Worm (Caenorhabditis elegans) whole organism, mixed stage, embryonic: ENCODE data around the gene nhr-22.

Source experiments
- M03D4.4 ChIP-seq: sonication (generic microtip); optimal IDR thresholded peaks from 2 replicates; lab custom pipeline; 2017; ENCODE audit warnings: mild to moderate bottlenecking, missing genetic modification characterization, missing compliant biosample characterization
- bed-3 ChIP-seq: fragments of 200-800 bp; sonication (Bioruptor generic); optimal IDR thresholded peaks from 3 replicates; lab custom pipeline; 2018; ENCODE audit warnings: mild to moderate bottlenecking, missing genetic modification characterization, moderate library complexity, missing compliant biosample characterization
- blmp-1 ChIP-seq: fragments of 150-350 bp; optimal IDR thresholded peaks from 2 replicates; lab custom pipeline; 2014; ENCODE audit warnings: missing biosample characterization, missing genetic modification characterization
- ceh-39 ChIP-seq: fragments of 150-350 bp; optimal IDR thresholded peaks from 2 replicates; lab custom pipeline; 2014; ENCODE audit warnings: missing biosample characterization, missing genetic modification characterization
- ceh-43 ChIP-seq: fragments of 200-800 bp; sonication (Bioruptor generic); optimal IDR thresholded peaks from 2 replicates; lab custom pipeline; 2018; ENCODE audit warnings: mild to moderate bottlenecking, missing genetic modification characterization, moderate library complexity, missing compliant biosample characterization
- ceh-83 ChIP-seq: fragments of 200-800 bp; sonication (Bioruptor generic); optimal IDR thresholded peaks from 2 replicates; lab custom pipeline; 2018; ENCODE audit warnings: mild to moderate bottlenecking, missing genetic modification characterization, missing compliant biosample characterization
- ces-1 ChIP-seq: fragments of 150-350 bp; optimal IDR thresholded peaks from 2 replicates; lab custom pipeline; 2014; ENCODE audit warnings: missing biosample characterization, missing genetic modification reagents, missing genetic modification characterization
- cnd-1 ChIP-seq: fragments of 200-800 bp; sonication (Bioruptor generic); optimal IDR thresholded peaks from 2 replicates; lab custom pipeline; 2018; ENCODE audit warnings: mild to moderate bottlenecking, missing genetic modification characterization, missing compliant biosample characterization
- drap-1 ChIP-seq: fragments of 200-800 bp; sonication (Bioruptor generic); optimal IDR thresholded peaks from 3 replicates; lab custom pipeline; 2018; ENCODE audit warnings: mild to moderate bottlenecking, missing genetic modification characterization, missing compliant biosample characterization
- elt-1 ChIP-seq: sonication (generic microtip); optimal IDR thresholded peaks from 2 replicates; lab custom pipeline; 2017; ENCODE audit warnings: missing genetic modification characterization, mild to moderate bottlenecking, missing compliant biosample characterization, antibody characterized with exemption, moderate library complexity, borderline replicate concordance; ENCODE audit not compliant: insufficient read depth
- elt-3 ChIP-seq: fragments of 150-350 bp; optimal IDR thresholded peaks from 2 replicates; lab custom pipeline; 2014; ENCODE audit warnings: missing biosample characterization, missing genetic modification characterization
- flh-1 ChIP-seq: fragments of 200-800 bp; sonication (Bioruptor generic); optimal IDR thresholded peaks from 2 replicates; lab custom pipeline; 2018; ENCODE audit warnings: mild to moderate bottlenecking, missing genetic modification characterization, moderate library complexity, missing compliant biosample characterization
- ham-2 ChIP-seq: fragments of 200-800 bp; sonication (Bioruptor generic); optimal IDR thresholded peaks from 2 replicates; lab custom pipeline; 2018; ENCODE audit warnings: mild to moderate bottlenecking, missing genetic modification characterization, missing compliant biosample characterization
- hlh-1 ChIP-seq: fragments of 150-350 bp; optimal IDR thresholded peaks from 2 replicates; lab custom pipeline; 2014; ENCODE audit warnings: missing biosample characterization, missing genetic modification reagents, missing genetic modification characterization
- lin-13 ChIP-seq: fragments of 150-350 bp; optimal IDR thresholded peaks from 2 replicates; lab custom pipeline; 2014; ENCODE audit warnings: missing biosample characterization, missing genetic modification characterization
- lin-32 ChIP-seq: fragments of 200-800 bp; sonication (Bioruptor generic); optimal IDR thresholded peaks from 2 replicates; lab custom pipeline; 2018; ENCODE audit warnings: mild to moderate bottlenecking, missing genetic modification characterization, missing compliant biosample characterization
- lsy-2 ChIP-seq: fragments of 150-350 bp; optimal IDR thresholded peaks from 2 replicates; lab custom pipeline; 2014; ENCODE audit warnings: missing biosample characterization, missing genetic modification characterization
- mab-5 ChIP-seq: fragments of 150-350 bp; optimal IDR thresholded peaks from 2 replicates; lab custom pipeline; 2014; ENCODE audit warnings: missing biosample characterization, missing genetic modification characterization
- mep-1 ChIP-seq: fragments of 150-350 bp; optimal IDR thresholded peaks from 2 replicates; lab custom pipeline; 2017; ENCODE audit warnings: missing biosample characterization, missing genetic modification reagents, missing genetic modification characterization, inconsistent platforms
- mls-2 ChIP-seq: sonication (generic microtip); optimal IDR thresholded peaks from 2 replicates; lab custom pipeline; 2016; ENCODE audit warnings: mild to moderate bottlenecking, missing genetic modification characterization, moderate library complexity, missing compliant biosample characterization
- nhr-12 ChIP-seq: fragments of 150-350 bp; optimal IDR thresholded peaks from 2 replicates; lab custom pipeline; 2014; ENCODE audit warnings: missing biosample characterization, missing genetic modification characterization
- nhr-2 ChIP-seq: fragments of 150-350 bp; optimal IDR thresholded peaks from 2 replicates; lab custom pipeline; 2014; ENCODE audit warnings: missing biosample characterization, missing genetic modification characterization
- nhr-237 ChIP-seq: fragments of 150-350 bp; optimal IDR thresholded peaks from 2 replicates; lab custom pipeline; 2014; ENCODE audit warnings: missing biosample characterization, missing genetic modification characterization
- nhr-28 ChIP-seq: fragments of 150-350 bp; optimal IDR thresholded peaks from 2 replicates; lab custom pipeline; 2014; ENCODE audit warnings: missing biosample characterization, missing genetic modification characterization
- nhr-76 ChIP-seq: sonication (generic microtip); optimal IDR thresholded peaks from 2 replicates; lab custom pipeline; 2017; ENCODE audit warnings: missing biosample characterization, missing genetic modification characterization
- pha-4 ChIP-seq: fragments of 150-350 bp; optimal IDR thresholded peaks from 2 replicates; lab custom pipeline; 2018; ENCODE audit warnings: missing biosample characterization, missing genetic modification reagents, missing genetic modification characterization
- sem-2 ChIP-seq: fragments of 200-800 bp; sonication (Bioruptor generic); optimal IDR thresholded peaks from 2 replicates; lab custom pipeline; 2018; ENCODE audit warnings: mild to moderate bottlenecking, missing genetic modification characterization, missing compliant biosample characterization
- snpc-4 ChIP-seq: fragments of 150-350 bp; optimal IDR thresholded peaks from 2 replicates; lab custom pipeline; 2014; ENCODE audit warnings: missing biosample characterization, missing genetic modification characterization
- sptf-1 ChIP-seq: sonication (generic microtip); optimal IDR thresholded peaks from 2 replicates; lab custom pipeline; 2017; ENCODE audit warnings: mild to moderate bottlenecking, missing genetic modification characterization, moderate library complexity, missing compliant biosample characterization
- tbx-8 ChIP-seq: fragments of 200-800 bp; sonication (Bioruptor generic); optimal IDR thresholded peaks from 2 replicates; lab custom pipeline; 2018; ENCODE audit warnings: mild to moderate bottlenecking, missing genetic modification characterization, moderate library complexity, missing compliant biosample characterization
- unc-120 ChIP-seq: sonication (generic microtip); optimal IDR thresholded peaks from 2 replicates; lab custom pipeline; 2017; ENCODE audit warnings: missing genetic modification characterization, missing compliant biosample characterization; ENCODE audit not compliant: poor library complexity, severe bottlenecking
- unc-39 ChIP-seq: fragments of 150-350 bp; optimal IDR thresholded peaks from 2 replicates; lab custom pipeline; 2014; ENCODE audit warnings: missing biosample characterization, missing genetic modification characterization
- unc-62 ChIP-seq: fragments of 150-350 bp; optimal IDR thresholded peaks from 2 replicates; lab custom pipeline; 2014; ENCODE audit warnings: missing biosample characterization, missing genetic modification reagents, missing genetic modification characterization
- zip-8 ChIP-seq: fragments of 150-350 bp; optimal IDR thresholded peaks from 2 replicates; lab custom pipeline; 2014; ENCODE audit warnings: missing biosample characterization, missing genetic modification characterization
- ztf-11 ChIP-seq: fragments of 150-350 bp; optimal IDR thresholded peaks from 2 replicates; lab custom pipeline; 2014; ENCODE audit warnings: missing biosample characterization, missing genetic modification characterization

nhr-22 gene

ce11 chrII:6411660-6412451 lies 37.7 kb downstream of the nhr-22 start:
- TF ChIP-seq nhr-2 (tag; lab: Kevin White, UChicago) (peak; percentile 93), ceh-43 (GFP tag; lab: Kevin White, UChicago) (peak; percentile 76), ceh-39 (tag; lab: Kevin White, UChicago) (no peak), nhr-12 (tag; lab: Kevin White, UChicago) (no peak), ztf-11 (no peak), elt-3 (no peak), unc-120 (tag; lab: Kevin White, UChicago) (no peak), cnd-1 (peak; percentile 90), M03D4.4 (no peak), bed-3 (GFP tag; lab: Kevin White, UChicago) (no peak), ces-1 (GFP tag; lab: Kevin White, UChicago) (peak; percentile 79), elt-1 (tag; lab: Kevin White, UChicago) (no peak), drap-1 (GFP tag; lab: Kevin White, UChicago) (no peak), nhr-76 (tag; lab: Kevin White, UChicago) (no peak), mls-2 (tag; lab: Kevin White, UChicago) (peak; percentile 77), snpc-4 (tag; lab: Kevin White, UChicago) (no peak), tbx-8 (no peak), sem-2 (GFP tag; lab: Kevin White, UChicago) (no peak), pha-4 (tag; lab: Kevin White, UChicago) (no peak), sptf-1 (tag; lab: Kevin White, UChicago) (peak; percentile 57), ham-2 (peak; percentile 66), mab-5 (tag; lab: Kevin White, UChicago) (no peak), flh-1 (GFP tag; lab: Kevin White, UChicago) (no peak), hlh-1 (no peak), unc-39 (no peak), lsy-2 (no peak), lin-13 (tag; lab: Kevin White, UChicago) (no peak), unc-62 (GFP tag; lab: Kevin White, UChicago) (peak; percentile 57), mep-1 (tag; lab: Kevin White, UChicago) (no peak), ceh-83 (GFP tag; lab: Kevin White, UChicago) (no peak), zip-8 (tag; lab: Kevin White, UChicago) (no peak), lin-32 (GFP tag; lab: Kevin White, UChicago) (peak; percentile 51), nhr-237 (no peak), blmp-1 (tag; lab: Kevin White, UChicago) (no peak), nhr-28 (tag; lab: Kevin White, UChicago) (no peak)

ce11 chrII:6410181-6410580 lies 39.4 kb downstream of the nhr-22 start, which contains the start of gene T25D10.4:
T25D10.4 (minus strand) TSS chrII:6410281.
- TF ChIP-seq M03D4.4 (no peak), unc-39 (no peak), nhr-2 (tag; lab: Kevin White, UChicago) (no peak), nhr-237 (no peak), ceh-39 (tag; lab: Kevin White, UChicago) (no peak), elt-1 (tag; lab: Kevin White, UChicago) (no peak), sptf-1 (tag; lab: Kevin White, UChicago) (no peak), elt-3 (no peak), ceh-43 (GFP tag; lab: Kevin White, UChicago) (no peak)

- TF ChIP-seq mls-2 (tag; lab: Kevin White, UChicago) = peak; percentile 44
- peak; percentile 36 for TF ChIP-seq cnd-1
- TF ChIP-seq drap-1 (GFP tag; lab: Kevin White, UChicago) = no peak
- peak; percentile 69 for TF ChIP-seq elt-1 (tag; lab: Kevin White, UChicago)
- peak; percentile 9 for TF ChIP-seq nhr-2 (tag; lab: Kevin White, UChicago)
- peak; percentile 90 for TF ChIP-seq ham-2
- TF ChIP-seq zip-8 (tag; lab: Kevin White, UChicago) = peak; percentile 65
- peak; percentile 31 for TF ChIP-seq mep-1 (tag; lab: Kevin White, UChicago)
- peak; percentile 31 for TF ChIP-seq lin-32 (GFP tag; lab: Kevin White, UChicago)
- no peak for TF ChIP-seq snpc-4 (tag; lab: Kevin White, UChicago)
- no peak for TF ChIP-seq M03D4.4
- TF ChIP-seq, all 35 proteins: peak for 8
These were observed 40.5 kb downstream of the nhr-22 start for ce11 chrII:6409098-6409497.
